Worm (Caenorhabditis elegans) whole organism, midembryonic: ENCODE measurements around the gene ceh-19.

Source experiments
- T22C8.4 ChIP-seq: fragments of 200-800 bp; sonication (Bioruptor generic); IDR thresholded peaks from 2 replicates; pipeline ENCODE4 v1.3.6; 2022; ENCODE audit warnings: missing genetic modification characterization, missing compliant biosample characterization
- flt-1 ChIP-seq: fragments of 200-800 bp; sonication (Bioruptor generic); IDR thresholded peaks from 2 replicates; pipeline ENCODE4 v1.3.6; 2022; ENCODE audit warnings: missing genetic modification characterization, missing compliant biosample characterization
- klf-2 ChIP-seq: fragments of 200-800 bp; sonication (Bioruptor generic); conservative IDR thresholded peaks from 2 replicates; pipeline ENCODE4 v1.3.6; 2022; ENCODE audit warnings: missing genetic modification reagents, missing genetic modification characterization, missing compliant biosample characterization
- med-1 ChIP-seq: sonication (generic microtip); optimal IDR thresholded peaks from 2 replicates; lab custom pipeline; 2017; ENCODE audit warnings: missing genetic modification characterization, mild to moderate bottlenecking, missing compliant biosample characterization, antibody characterized with exemption, missing genetic modification reagents; ENCODE audit not compliant: insufficient read depth
- ref-1 ChIP-seq: fragments of 200-800 bp; sonication (Bioruptor generic); conservative IDR thresholded peaks from 2 replicates; pipeline ENCODE4 v1.3.6; 2022; ENCODE audit warnings: missing genetic modification reagents, missing genetic modification characterization, missing compliant biosample characterization
- tab-1 ChIP-seq: fragments of 200-800 bp; sonication (Bioruptor generic); IDR thresholded peaks from 2 replicates; pipeline ENCODE4 v1.3.6; 2022; ENCODE audit warnings: missing genetic modification characterization, missing compliant biosample characterization
- ztf-23 ChIP-seq: fragments of 200-800 bp; sonication (Bioruptor generic); IDR thresholded peaks from 2 replicates; pipeline ENCODE4 v1.3.6; 2022; ENCODE audit warnings: missing genetic modification reagents, missing genetic modification characterization, missing compliant biosample characterization
- ztf-29 ChIP-seq: fragments of 200-800 bp; sonication (Bioruptor generic); IDR thresholded peaks from 2 replicates; pipeline ENCODE4 v1.3.6; 2022; ENCODE audit warnings: missing genetic modification reagents, missing genetic modification characterization, missing compliant biosample characterization

DNA sequence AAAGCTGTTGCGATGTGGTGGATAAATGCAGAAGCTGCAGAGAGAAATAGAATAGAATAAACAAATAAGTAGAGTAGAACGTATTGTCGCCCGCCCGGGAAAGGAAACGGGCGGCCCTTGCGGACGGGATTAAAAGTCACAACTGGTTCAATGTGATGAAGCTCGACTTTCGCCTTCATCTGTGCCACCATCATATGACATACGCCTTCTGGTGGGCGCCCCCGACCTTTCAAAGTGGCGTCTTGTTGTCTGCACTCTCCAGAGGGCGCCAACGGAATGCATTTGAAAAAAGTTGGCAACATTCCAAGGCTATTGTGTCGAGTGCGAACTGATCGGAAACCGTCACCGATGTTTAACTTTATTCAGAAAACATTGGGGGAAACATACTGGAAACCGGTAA lies 12.5 kb downstream of the ceh-19 start:
- no peak for TF ChIP-seq tab-1 (GFP tag; lab: Robert Waterston, UW)
- TF ChIP-seq med-1 (GFP tag; lab: Kevin White, UChicago): no peak
- TF ChIP-seq ztf-23 (GFP tag; lab: Robert Waterston, UW): no peak
- no peak for TF ChIP-seq flt-1 (GFP tag; lab: Robert Waterston, UW)
- TF ChIP-seq ztf-29 (GFP tag; lab: Robert Waterston, UW): no peak
- TF ChIP-seq klf-2 (GFP tag; lab: Robert Waterston, UW): no peak
- no peak for TF ChIP-seq ref-1 (GFP tag; lab: Robert Waterston, UW)
- TF ChIP-seq T22C8.4 (GFP tag; lab: Robert Waterston, UW): no peak
